Worm (Caenorhabditis elegans) whole organism, midembryonic: ENCODE results near the gene M110.10.

ENCODE experiments used
- T22C8.4 ChIP-seq: fragments of 200-800 bp; sonication (Bioruptor generic); IDR thresholded peaks from 2 replicates; pipeline ENCODE4 v1.3.6; 2022; ENCODE audit warnings: missing genetic modification characterization, missing compliant biosample characterization
- cog-1 ChIP-seq: sonication (generic microtip); optimal IDR thresholded peaks from 2 replicates; lab custom pipeline; 2016; ENCODE audit warnings: missing genetic modification characterization, missing compliant biosample characterization
- flt-1 ChIP-seq: fragments of 200-800 bp; sonication (Bioruptor generic); IDR thresholded peaks from 2 replicates; pipeline ENCODE4 v1.3.6; 2022; ENCODE audit warnings: missing genetic modification characterization, missing compliant biosample characterization
- klf-2 ChIP-seq: fragments of 200-800 bp; sonication (Bioruptor generic); conservative IDR thresholded peaks from 2 replicates; pipeline ENCODE4 v1.3.6; 2022; ENCODE audit warnings: missing genetic modification reagents, missing genetic modification characterization, missing compliant biosample characterization
- med-1 ChIP-seq: sonication (generic microtip); optimal IDR thresholded peaks from 2 replicates; lab custom pipeline; 2017; ENCODE audit warnings: missing genetic modification characterization, mild to moderate bottlenecking, missing compliant biosample characterization, antibody characterized with exemption, missing genetic modification reagents; ENCODE audit not compliant: insufficient read depth
- ref-1 ChIP-seq: fragments of 200-800 bp; sonication (Bioruptor generic); conservative IDR thresholded peaks from 2 replicates; pipeline ENCODE4 v1.3.6; 2022; ENCODE audit warnings: missing genetic modification reagents, missing genetic modification characterization, missing compliant biosample characterization
- tab-1 ChIP-seq: fragments of 200-800 bp; sonication (Bioruptor generic); IDR thresholded peaks from 2 replicates; pipeline ENCODE4 v1.3.6; 2022; ENCODE audit warnings: missing genetic modification characterization, missing compliant biosample characterization
- ztf-23 ChIP-seq: fragments of 200-800 bp; sonication (Bioruptor generic); IDR thresholded peaks from 2 replicates; pipeline ENCODE4 v1.3.6; 2022; ENCODE audit warnings: missing genetic modification reagents, missing genetic modification characterization, missing compliant biosample characterization
- ztf-29 ChIP-seq: fragments of 200-800 bp; sonication (Bioruptor generic); IDR thresholded peaks from 2 replicates; pipeline ENCODE4 v1.3.6; 2022; ENCODE audit warnings: missing genetic modification reagents, missing genetic modification characterization, missing compliant biosample characterization

Gene M110.10

DNA sequence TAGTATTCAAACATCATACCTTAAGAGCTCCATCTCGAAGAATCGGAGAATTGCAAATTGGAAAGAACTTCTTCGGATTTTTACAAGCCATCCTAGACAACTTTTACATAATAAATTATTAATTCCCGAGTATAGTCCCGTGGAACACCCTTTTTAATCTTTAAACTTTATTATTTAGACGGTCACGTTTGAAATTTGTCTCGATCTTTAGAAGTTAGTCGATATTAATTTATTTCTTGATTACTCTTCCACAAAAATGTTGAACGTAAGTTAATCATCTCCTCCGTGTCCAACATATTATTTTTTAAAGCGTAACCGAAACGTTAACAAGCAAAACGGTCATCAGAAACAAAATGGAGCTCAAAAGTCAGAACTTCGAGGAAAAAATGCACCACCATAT lies 40.8 kb downstream of the M110.10 start, which contains the start of the genes decr-1.3 and T05C12.1:
Gene decr-1.3 (minus strand): TSS at position 101 of the 400 bp plus-strand sequence.
Gene T05C12.1 (plus strand): TSS at position 232 of the 400 bp plus-strand sequence.
- TF ChIP-seq med-1 (GFP tag; lab: Kevin White, UChicago) (no peak), ztf-23 (no peak), ztf-29 (GFP tag; lab: Robert Waterston, UW) (no peak), flt-1 (GFP tag; lab: Robert Waterston, UW) (no peak), cog-1 (tag; lab: Kevin White, UChicago) (no peak), klf-2 (GFP tag; lab: Robert Waterston, UW) (no peak), tab-1 (no peak), ref-1 (no peak), T22C8.4 (GFP tag; lab: Robert Waterston, UW) (no peak)

DNA sequence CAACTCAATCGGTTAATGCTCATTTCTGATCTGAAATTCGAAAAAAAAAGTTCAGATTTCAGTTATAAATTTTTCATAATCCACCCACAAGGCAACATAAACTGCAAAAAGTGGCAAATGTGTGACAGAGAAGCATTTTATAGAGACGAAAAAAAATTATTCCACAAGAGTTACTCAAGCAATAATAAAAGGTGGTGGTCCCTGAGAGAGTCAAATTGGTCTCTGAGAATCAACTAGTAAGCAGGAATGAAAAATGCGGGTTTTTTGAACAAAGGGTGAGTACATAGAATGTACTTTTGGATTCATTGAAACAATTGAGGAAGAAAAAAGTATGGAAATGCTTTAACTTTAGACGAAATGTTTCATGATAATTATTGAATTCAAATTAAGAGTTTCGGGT lies 43.9 kb downstream of the M110.10 start, which contains the start of gene T05C12.11:
Gene T05C12.11 (minus strand): TSS at position 101 of the 400 bp plus-strand sequence.
- TF ChIP-seq med-1 (GFP tag; lab: Kevin White, UChicago) (no peak), klf-2 (GFP tag; lab: Robert Waterston, UW) (no peak), cog-1 (tag; lab: Kevin White, UChicago) (no peak), ztf-29 (GFP tag; lab: Robert Waterston, UW) (no peak), flt-1 (GFP tag; lab: Robert Waterston, UW) (no peak), tab-1 (no peak)

DNA sequence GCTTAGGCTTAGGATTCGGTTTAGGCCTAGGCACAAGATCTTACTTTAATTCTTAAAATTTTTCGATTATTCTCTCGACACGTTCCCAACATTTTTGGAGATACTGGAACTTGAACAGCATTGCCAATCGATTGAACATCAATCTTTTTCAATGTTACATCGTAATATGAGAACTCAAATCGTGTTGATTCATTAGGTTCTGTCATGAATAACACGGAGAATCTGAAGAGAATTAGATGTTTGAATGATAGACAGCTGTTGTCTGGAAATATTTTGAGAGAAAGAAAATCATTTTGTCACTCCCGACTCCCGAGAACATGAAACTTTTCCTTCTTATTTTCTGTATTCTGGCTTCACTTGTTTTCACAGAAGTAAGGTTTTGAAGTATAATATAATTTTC lies 45.0 kb downstream of the M110.10 start, which contains the start of gene T05C12.15:
Gene T05C12.15 (plus strand): TSS at position 301 of the 400 bp plus-strand sequence.
- no peak for TF ChIP-seq ref-1
- no peak for TF ChIP-seq klf-2 (GFP tag; lab: Robert Waterston, UW)
- no peak for TF ChIP-seq flt-1 (GFP tag; lab: Robert Waterston, UW)
- no peak for TF ChIP-seq ztf-29 (GFP tag; lab: Robert Waterston, UW)
- TF ChIP-seq med-1 (GFP tag; lab: Kevin White, UChicago): no peak
- TF ChIP-seq T22C8.4 (GFP tag; lab: Robert Waterston, UW): no peak
- TF ChIP-seq tab-1: no peak
- no peak for TF ChIP-seq ztf-23
